Fruit fly (Drosophila melanogaster) Kc167 (cell line): Measurements from ENCODE around the gene Est-Q.

Experiments used
- Myc ChIP-seq: fragments of >200 bp; optimal IDR thresholded peaks from 2 replicates; lab custom pipeline; 2017; ENCODE audit warnings: missing external identifiers
- Sin3A ChIP-seq: fragments of >200 bp; optimal IDR thresholded peaks from 2 replicates; lab custom pipeline; 2018; ENCODE audit warnings: missing external identifiers
- h ChIP-seq: fragments of >200 bp; optimal IDR thresholded peaks from 3 replicates; lab custom pipeline; 2018; ENCODE audit warnings: missing external identifiers
- insv ChIP-seq: fragments of >200 bp; optimal IDR thresholded peaks from 3 replicates; lab custom pipeline; 2018; ENCODE audit warnings: missing external identifiers
- psq ChIP-seq: fragments of >200 bp; optimal IDR thresholded peaks from 2 replicates; lab custom pipeline; 2017; ENCODE audit warnings: missing external identifiers
- ttk ChIP-seq: sonication (Bioruptor generic); optimal IDR thresholded peaks from 2 replicates; lab custom pipeline; 2017; ENCODE audit warnings: missing external identifiers

Gene Est-Q

DNA sequence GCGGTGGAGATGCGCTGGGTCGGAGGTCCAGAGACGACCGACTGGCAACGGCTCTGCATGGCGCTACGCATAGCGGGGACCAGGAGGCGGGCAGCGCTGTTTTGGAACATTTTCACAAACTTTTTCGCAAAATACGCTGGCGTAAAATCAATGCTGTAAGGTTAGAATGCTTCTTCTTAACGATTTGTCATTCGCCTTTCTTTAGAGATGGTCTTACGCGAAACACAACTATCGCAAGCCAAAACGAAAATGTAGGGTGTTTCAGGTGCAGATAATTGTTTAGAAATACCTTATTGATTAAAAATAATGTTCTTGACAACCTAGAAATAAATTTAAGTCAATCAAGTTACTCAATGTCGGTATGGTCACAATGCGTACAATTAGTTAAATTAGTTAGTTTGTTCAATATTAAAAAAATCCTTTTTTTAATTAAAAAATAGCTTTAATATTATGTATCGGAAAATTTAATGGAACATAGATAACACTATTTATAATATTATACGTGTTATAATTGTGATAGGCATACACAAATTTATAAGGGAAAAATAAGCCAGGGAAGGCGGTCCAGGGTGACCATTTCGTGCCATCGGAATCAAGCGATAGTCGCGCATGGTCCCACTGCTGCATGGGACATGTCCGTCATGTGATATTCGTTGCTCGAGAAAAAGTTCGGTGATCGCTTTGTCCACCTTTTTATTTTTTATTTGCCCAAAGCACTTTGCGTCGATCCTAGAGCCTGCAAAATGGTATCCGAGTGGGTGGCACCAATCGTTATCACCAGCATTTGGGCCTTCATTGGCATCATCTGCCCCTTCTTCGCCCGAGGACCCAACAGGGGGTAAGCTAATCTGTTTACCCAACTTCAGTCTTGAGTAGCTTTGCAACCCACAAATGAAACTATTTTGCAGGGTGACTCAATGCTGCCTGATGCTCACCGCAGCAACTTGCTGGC lies 38.3 kb downstream of the Est-Q start, which contains the start of the genes COX8 and VhaM9.7-b:
TSS of gene COX8 (minus strand) at position 203 of the 952 bp plus-strand sequence.
TSS of gene VhaM9.7-b (plus strand) at position 618 of the 952 bp plus-strand sequence.
- TF ChIP-seq psq (lab: Kevin White, UChicago) (no peak), h (lab: Kevin White, UChicago) (no peak), insv (lab: Kevin White, UChicago) (no peak), ttk (no peak), Sin3A (lab: Kevin White, UChicago) (no peak), Myc (lab: Kevin White, UChicago) (no peak)

DNA sequence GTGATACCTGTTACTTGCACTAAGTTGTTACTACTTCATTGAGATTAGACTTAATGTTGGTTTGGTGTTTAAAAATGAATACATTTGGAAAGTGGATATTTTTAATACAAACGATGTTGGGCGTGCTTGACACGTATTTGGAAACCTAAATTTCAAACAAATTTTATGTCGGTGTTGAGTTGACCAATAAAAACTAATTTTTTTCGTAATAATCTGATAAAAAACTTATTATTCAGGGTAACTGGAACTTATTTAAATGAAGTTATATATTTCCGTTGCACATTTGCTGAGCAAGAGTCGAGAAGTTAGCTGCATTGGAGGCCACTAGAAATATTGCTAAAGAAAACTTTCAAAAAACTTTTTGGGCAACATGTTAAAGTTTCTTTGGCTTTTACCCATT lies 40.8 kb downstream of the Est-Q start, which contains the start of gene CG33290:
TSS of gene CG33290 (plus strand) at position 301 of the 400 bp plus-strand sequence.
- TF ChIP-seq Myc (lab: Kevin White, UChicago) (no peak), psq (lab: Kevin White, UChicago) (no peak), ttk (no peak), h (lab: Kevin White, UChicago) (no peak), insv (lab: Kevin White, UChicago) (no peak), Sin3A (lab: Kevin White, UChicago) (no peak)
